Worm (Caenorhabditis elegans): ENCODE measurements around the gene F14F7.5.

ce11 chrIII:13056735-13057134 lies 24.9 kb downstream of the F14F7.5 start:
- TF ChIP-seq him-1 (tag; optimal IDR thresholded peaks at IDR 0.05) (no peak), dao-5 (tag; optimal IDR thresholded peaks at IDR 0.05) (no peak), W03F9.2 (tag; optimal IDR thresholded peaks at IDR 0.05) (no peak)
